Worm (Caenorhabditis elegans) whole organism, late embryonic: ENCODE results near the gene K10H10.9.

Source experiments
- C08G9.2 ChIP-seq: sonication (generic microtip); optimal IDR thresholded peaks from 2 replicates; lab custom pipeline; 2016; ENCODE audit warnings: mild to moderate bottlenecking, missing genetic modification characterization, moderate library complexity, missing compliant biosample characterization
- C38D4.7 ChIP-seq: fragments of 200-800 bp; sonication (Bioruptor generic); optimal IDR thresholded peaks from 2 replicates; lab custom pipeline; 2018; ENCODE audit warnings: mild to moderate bottlenecking, missing genetic modification characterization, moderate library complexity, missing compliant biosample characterization
- F13H6.1 ChIP-seq: sonication (generic microtip); optimal IDR thresholded peaks from 2 replicates; lab custom pipeline; 2016; ENCODE audit warnings: missing genetic modification characterization, missing compliant biosample characterization
- K09A11.1 ChIP-seq: sonication (generic microtip); optimal IDR thresholded peaks from 2 replicates; lab custom pipeline; 2017; ENCODE audit warnings: antibody characterized with exemption, mild to moderate bottlenecking, missing genetic modification characterization, missing compliant biosample characterization; ENCODE audit not compliant: insufficient read depth
- T23F11.4 ChIP-seq: fragments of 200-800 bp; sonication (Bioruptor generic); optimal IDR thresholded peaks from 2 replicates; lab custom pipeline; 2018; ENCODE audit warnings: mild to moderate bottlenecking, missing genetic modification characterization, missing compliant biosample characterization
- ahr-1 ChIP-seq: sonication (generic microtip); optimal IDR thresholded peaks from 2 replicates; lab custom pipeline; 2016; ENCODE audit warnings: missing genetic modification characterization, missing compliant biosample characterization
- ama-1 ChIP-seq: fragments of 150-350 bp; optimal IDR thresholded peaks from 2 replicates; lab custom pipeline; 2014
- ceh-14 ChIP-seq: sonication (generic microtip); optimal IDR thresholded peaks from 2 replicates; lab custom pipeline; 2016; ENCODE audit warnings: missing genotype, missing genetic modification characterization, missing compliant biosample characterization
- ceh-24 ChIP-seq: sonication (generic microtip); optimal IDR thresholded peaks from 2 replicates; lab custom pipeline; 2016; ENCODE audit warnings: mild to moderate bottlenecking, missing genetic modification characterization, missing compliant biosample characterization
- ceh-30 ChIP-seq: fragments of 150-350 bp; optimal IDR thresholded peaks from 2 replicates; lab custom pipeline; 2014; ENCODE audit warnings: missing biosample characterization, missing genetic modification characterization
- ceh-34 ChIP-seq: sonication (generic microtip); optimal IDR thresholded peaks from 2 replicates; lab custom pipeline; 2016; ENCODE audit warnings: mild to moderate bottlenecking, missing genetic modification characterization, missing compliant biosample characterization
- ceh-6 ChIP-seq: fragments of 200-800 bp; sonication (Bioruptor generic); optimal IDR thresholded peaks from 2 replicates; lab custom pipeline; 2018; ENCODE audit warnings: mild to moderate bottlenecking, missing genetic modification characterization, missing compliant biosample characterization
- ceh-9 ChIP-seq: sonication (generic microtip); optimal IDR thresholded peaks from 2 replicates; lab custom pipeline; 2016; ENCODE audit warnings: mild to moderate bottlenecking, missing genetic modification characterization, inconsistent platforms, missing compliant biosample characterization
- che-1 ChIP-seq: sonication (generic microtip); optimal IDR thresholded peaks from 2 replicates; lab custom pipeline; 2016; ENCODE audit warnings: mild to moderate bottlenecking, missing genetic modification characterization, missing compliant biosample characterization
- dmd-4 ChIP-seq: sonication (generic microtip); optimal IDR thresholded peaks from 2 replicates; lab custom pipeline; 2016; ENCODE audit warnings: borderline replicate concordance, missing genetic modification characterization, missing compliant biosample characterization
- elt-4 ChIP-seq: sonication (generic microtip); optimal IDR thresholded peaks from 2 replicates; lab custom pipeline; 2016; ENCODE audit warnings: missing genetic modification characterization, missing compliant biosample characterization
- fkh-6 ChIP-seq: sonication (generic microtip); optimal IDR thresholded peaks from 2 replicates; lab custom pipeline; 2016; ENCODE audit warnings: missing genetic modification characterization, missing compliant biosample characterization
- gmeb-2 ChIP-seq: sonication (generic microtip); optimal IDR thresholded peaks from 2 replicates; lab custom pipeline; 2016; ENCODE audit warnings: missing genetic modification characterization, inconsistent platforms, missing compliant biosample characterization
- hlh-13 ChIP-seq: fragments of 200-800 bp; sonication (Bioruptor generic); optimal IDR thresholded peaks from 2 replicates; lab custom pipeline; 2018; ENCODE audit warnings: mild to moderate bottlenecking, missing genetic modification characterization, missing compliant biosample characterization
- hlh-6 ChIP-seq: sonication (generic microtip); optimal IDR thresholded peaks from 2 replicates; lab custom pipeline; 2016; ENCODE audit warnings: missing genotype, missing genetic modification characterization, missing compliant biosample characterization
- madf-2 ChIP-seq: sonication (generic microtip); optimal IDR thresholded peaks from 2 replicates; lab custom pipeline; 2017; ENCODE audit warnings: missing genetic modification characterization, missing compliant biosample characterization
- mec-3 ChIP-seq: sonication (generic microtip); optimal IDR thresholded peaks from 2 replicates; lab custom pipeline; 2016; ENCODE audit warnings: borderline replicate concordance, missing genetic modification characterization, missing compliant biosample characterization
- nhr-11 ChIP-seq: fragments of 150-350 bp; optimal IDR thresholded peaks from 2 replicates; lab custom pipeline; 2014; ENCODE audit warnings: missing biosample characterization, missing genetic modification characterization
- npax-4 ChIP-seq: sonication (generic microtip); optimal IDR thresholded peaks from 2 replicates; lab custom pipeline; 2016; ENCODE audit warnings: missing genetic modification characterization, missing compliant biosample characterization
- odd-2 ChIP-seq: sonication (generic microtip); optimal IDR thresholded peaks from 2 replicates; lab custom pipeline; 2017; ENCODE audit warnings: antibody characterized with exemption, mild to moderate bottlenecking, missing genetic modification characterization, missing compliant biosample characterization
- pag-3 ChIP-seq: sonication (generic microtip); optimal IDR thresholded peaks from 2 replicates; lab custom pipeline; 2016; ENCODE audit warnings: missing compliant biosample characterization, missing genetic modification characterization, borderline replicate concordance
- pax-1 ChIP-seq: fragments of 150-350 bp; optimal IDR thresholded peaks from 2 replicates; lab custom pipeline; 2014; ENCODE audit warnings: missing biosample characterization, missing genetic modification characterization
- pqm-1 ChIP-seq: sonication (generic microtip); optimal IDR thresholded peaks from 2 replicates; lab custom pipeline; 2016; ENCODE audit warnings: missing genetic modification characterization, missing compliant biosample characterization
- pros-1 ChIP-seq: fragments of 150-350 bp; optimal IDR thresholded peaks from 2 replicates; lab custom pipeline; 2014; ENCODE audit warnings: missing biosample characterization, missing genetic modification reagents, missing genetic modification characterization
- rnt-1 ChIP-seq: sonication (generic microtip); optimal IDR thresholded peaks from 2 replicates; lab custom pipeline; 2016; ENCODE audit warnings: missing genetic modification characterization, missing compliant biosample characterization
- sox-2 ChIP-seq: fragments of 200-800 bp; sonication (Bioruptor generic); IDR thresholded peaks from 2 replicates; pipeline ENCODE4 v1.3.6; 2022; ENCODE audit warnings: missing genetic modification reagents, missing genetic modification characterization, missing compliant biosample characterization
- sox-4 ChIP-seq: sonication (generic microtip); optimal IDR thresholded peaks from 2 replicates; lab custom pipeline; 2017; ENCODE audit warnings: mild to moderate bottlenecking, missing genetic modification characterization, inconsistent platforms, missing compliant biosample characterization
- syd-9 ChIP-seq: sonication (generic microtip); optimal IDR thresholded peaks from 2 replicates; lab custom pipeline; 2016; ENCODE audit warnings: mild to moderate bottlenecking, missing genetic modification characterization, moderate library complexity, missing compliant biosample characterization
- tbx-2 ChIP-seq: sonication (generic microtip); optimal IDR thresholded peaks from 2 replicates; lab custom pipeline; 2016; ENCODE audit warnings: missing genetic modification characterization, missing compliant biosample characterization
- ttx-3 ChIP-seq: sonication (generic microtip); optimal IDR thresholded peaks from 2 replicates; lab custom pipeline; 2016; ENCODE audit warnings: missing genetic modification reagents, missing genetic modification characterization, missing compliant biosample characterization
- unc-3 ChIP-seq, 2 experiments: fragments of 200-800 bp in 1 of 2; sonication (Bioruptor generic) in 1 of 2; sonication (generic microtip) in 1 of 2; conservative IDR thresholded peaks in 1 of 2; optimal IDR thresholded peaks in 1 of 2; 2 replicates each; pipeline versions ENCODE4 v1.3.6 to Lab custom; 2016 to 2022; ENCODE audit warnings: missing compliant biosample characterization in 2 of 2, missing genetic modification characterization in 2 of 2, missing genetic modification reagents in 1 of 2
- unc-86 ChIP-seq: sonication (generic microtip); optimal IDR thresholded peaks from 2 replicates; lab custom pipeline; 2016; ENCODE audit warnings: missing genetic modification characterization, missing compliant biosample characterization

K10H10.9 gene

DNA sequence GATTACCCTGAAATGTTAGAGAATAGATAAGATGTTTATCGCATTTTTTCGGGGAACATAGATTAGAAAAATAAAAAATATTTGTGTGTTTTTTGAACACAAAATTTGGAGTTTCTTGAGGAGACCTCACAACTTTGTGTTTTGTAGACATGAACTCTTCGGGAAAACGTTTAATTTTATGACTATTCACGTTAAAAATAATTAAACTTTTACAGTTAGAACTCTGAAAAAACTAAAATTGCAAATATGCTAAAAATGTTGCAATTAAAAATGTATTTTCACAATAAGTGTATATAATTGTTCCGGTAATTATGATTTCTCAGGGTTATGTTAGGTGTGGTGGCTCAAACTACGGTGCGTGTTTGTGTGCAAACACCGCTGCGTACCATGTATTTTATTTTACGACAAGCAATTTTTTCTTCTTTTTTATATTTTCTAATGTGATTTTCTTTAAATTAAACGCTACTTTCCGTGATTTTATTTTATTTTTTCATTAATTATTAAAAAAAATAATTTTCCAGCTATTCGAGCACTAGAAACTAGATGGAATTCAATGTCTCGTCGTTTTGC is 13.4 kb upstream of the K10H10.9 start, which contains the start of the genes F57C2.5 and spat-1 (continued):
- TF ChIP-seq pag-3 (tag; lab: Kevin White, UChicago) = peak; percentile 79
- peak; percentile 58 for TF ChIP-seq syd-9 (tag; lab: Kevin White, UChicago)
- no peak for TF ChIP-seq ceh-9 (tag; lab: Kevin White, UChicago)
- TF ChIP-seq pqm-1 (tag; lab: Kevin White, UChicago) = peak; percentile 91
- TF ChIP-seq pax-1 (tag; lab: Kevin White, UChicago) = no peak
- TF ChIP-seq nhr-11 (tag; lab: Kevin White, UChicago) = no peak
- TF ChIP-seq npax-4 (tag; lab: Kevin White, UChicago) = peak; percentile 19
- TF ChIP-seq ceh-34 (tag; lab: Kevin White, UChicago) = peak; percentile 80
- TF ChIP-seq K09A11.1 (tag; lab: Kevin White, UChicago) = no peak
- TF ChIP-seq unc-3 (GFP tag; conservative IDR thresholded peaks at IDR 0.05; lab: Robert Waterston, UW) = no peak
- TF ChIP-seq unc-3 (tag; optimal IDR thresholded peaks at IDR 0.05; lab: Kevin White, UChicago) = peak; percentile 74
- TF ChIP-seq che-1 (tag; lab: Kevin White, UChicago) = peak; percentile 51
- peak; percentile 6 for TF ChIP-seq hlh-6 (tag; lab: Kevin White, UChicago)
- no peak for TF ChIP-seq C38D4.7
- peak; percentile 95 for TF ChIP-seq tbx-2 (tag; lab: Kevin White, UChicago)
- peak; percentile 92 for TF ChIP-seq rnt-1
- TF ChIP-seq fkh-6 = peak; percentile 73
- no peak for TF ChIP-seq sox-2 (GFP tag; lab: Robert Waterston, UW)
- peak; percentile 81 for TF ChIP-seq unc-86
- TF ChIP-seq hlh-13 (GFP tag; lab: Kevin White, UChicago) = no peak
- no peak for TF ChIP-seq sox-4 (tag; lab: Kevin White, UChicago)
- TF ChIP-seq mec-3 (tag; lab: Kevin White, UChicago) = peak; percentile 73
- TF ChIP-seq ceh-30 (tag; lab: Kevin White, UChicago) = no peak
- peak; percentile 96 for TF ChIP-seq ahr-1 (tag; lab: Kevin White, UChicago)
- TF ChIP-seq gmeb-2 (tag; lab: Kevin White, UChicago) = no peak
- TF ChIP-seq ceh-24 (tag; lab: Kevin White, UChicago) = peak; percentile 53
- TF ChIP-seq F13H6.1 (tag; lab: Kevin White, UChicago) = peak; percentile 92
- TF ChIP-seq ceh-14 (tag; lab: Kevin White, UChicago) = peak; percentile 97
- no peak for TF ChIP-seq ceh-6 (GFP tag; lab: Kevin White, UChicago)
- no peak for TF ChIP-seq pros-1 (tag; lab: Kevin White, UChicago)
- TF ChIP-seq ama-1 (lab: Kevin White, UChicago) = no peak
- TF ChIP-seq madf-2 (tag; lab: Kevin White, UChicago) = peak; percentile 6
- peak; percentile 56 for TF ChIP-seq dmd-4 (tag; lab: Kevin White, UChicago)
- TF ChIP-seq elt-4 (tag; lab: Kevin White, UChicago) = no peak
- TF ChIP-seq, all 69 proteins: peak for 40

DNA sequence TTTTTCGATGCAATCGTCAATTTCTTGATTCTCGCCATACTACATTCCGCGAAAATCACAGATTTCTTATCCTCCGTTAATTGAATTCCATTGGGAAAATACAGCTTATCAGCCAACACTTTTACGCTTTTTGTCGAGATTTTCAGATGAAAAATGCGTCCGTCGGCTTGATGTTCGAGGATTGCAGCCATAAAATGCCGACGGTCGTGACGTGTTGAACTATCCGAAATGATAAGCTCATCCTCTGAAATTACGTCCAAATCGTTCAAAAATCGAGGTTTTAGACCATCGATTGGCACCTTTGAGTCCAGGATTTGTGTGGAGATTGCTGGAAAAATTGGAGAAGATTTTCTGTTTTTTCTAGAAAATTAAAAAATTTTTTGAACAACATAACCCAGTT is 12.2 kb upstream of the K10H10.9 start:
- TF ChIP-seq ceh-30 (tag; lab: Kevin White, UChicago) = no peak
- TF ChIP-seq T23F11.4 = no peak
- TF ChIP-seq madf-2 (tag; lab: Kevin White, UChicago) = no peak
- no peak for TF ChIP-seq F13H6.1 (tag; lab: Kevin White, UChicago)
- no peak for TF ChIP-seq fkh-6

DNA sequence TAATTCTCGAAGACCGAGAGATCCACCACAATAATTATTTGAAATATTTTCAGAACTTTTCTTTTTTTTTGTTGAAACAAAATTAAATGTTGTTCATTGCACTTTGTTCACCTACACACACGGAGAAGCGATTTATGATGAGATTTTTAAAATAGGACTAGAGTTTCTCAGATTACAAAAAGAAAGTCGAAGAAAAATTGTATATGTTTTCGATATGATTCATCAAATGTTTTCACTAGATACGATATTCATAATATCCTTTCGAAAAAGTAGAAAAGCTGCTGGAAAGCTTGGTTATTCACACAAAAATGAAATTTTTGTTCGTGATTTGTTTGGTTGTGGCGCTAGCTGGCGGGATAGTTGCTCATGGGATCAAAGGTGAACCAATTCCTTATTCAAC is 10.1 kb upstream of the K10H10.9 start, which contains the start of gene F57C2.4:
TSS of gene F57C2.4 (plus strand) at position 301 of the 400 bp plus-strand sequence.
- no peak for TF ChIP-seq ttx-3 (tag; lab: Kevin White, UChicago)
- no peak for TF ChIP-seq ceh-24 (tag; lab: Kevin White, UChicago)
- TF ChIP-seq odd-2 (tag; lab: Kevin White, UChicago) = no peak
- no peak for TF ChIP-seq C08G9.2
